Worm (Caenorhabditis elegans): ENCODE results near the gene AH10.2.

- TF ChIP-seq sma-3 (GFP tag; optimal IDR thresholded peaks at IDR 0.05), result no peak
- no peak for TF ChIP-seq dmd-4 (tag; optimal IDR thresholded peaks at IDR 0.05)
- TF ChIP-seq nhr-21 (tag; optimal IDR thresholded peaks at IDR 0.05), result no peak
- TF ChIP-seq ama-1 (optimal IDR thresholded peaks at IDR 0.05), result no peak
- TF ChIP-seq egl-27 (tag; optimal IDR thresholded peaks at IDR 0.05), result no peak
- no peak for TF ChIP-seq nhr-237 (tag; optimal IDR thresholded peaks at IDR 0.05)
- no peak for TF ChIP-seq ceh-82 (tag; optimal IDR thresholded peaks at IDR 0.05)
- TF ChIP-seq mbf-1 (tag; optimal IDR thresholded peaks at IDR 0.05), result no peak
- no peak for TF ChIP-seq nhr-25 (tag; optimal IDR thresholded peaks at IDR 0.05)
- TF ChIP-seq nhr-12 (tag; optimal IDR thresholded peaks at IDR 0.05), result no peak
Measured at ce11 chrV:14167629-14168028, 11.1 kb downstream of the AH10.2 start, which contains the start of gene ocam-1.
